Fruit fly (Drosophila melanogaster) whole organism, adult: Measurements from ENCODE around the gene CG1421.

ENCODE experiments used
- CG11617 ChIP-seq: fragments of 200-800 bp; sonication (Bioruptor generic); optimal IDR thresholded peaks from 2 replicates; lab custom pipeline; 2017; ENCODE audit warnings: mild to moderate bottlenecking, missing biosample characterization, missing genetic modification reagents, missing genetic modification characterization
- CG12768 ChIP-seq: fragments of 200-800 bp; sonication (Bioruptor generic); optimal IDR thresholded peaks from 2 replicates; lab custom pipeline; 2017; ENCODE audit warnings: missing biosample characterization, missing genetic modification characterization, mild to moderate bottlenecking, moderate library complexity, missing genetic modification reagents
- CG14711 ChIP-seq: fragments of 200-800 bp; sonication (Bioruptor generic); optimal IDR thresholded peaks from 2 replicates; lab custom pipeline; 2018; ENCODE audit warnings: missing biosample characterization, mild to moderate bottlenecking, missing genetic modification characterization, moderate library complexity
- CG1620 ChIP-seq: fragments of 200-800 bp; sonication (Bioruptor generic); optimal IDR thresholded peaks from 2 replicates; lab custom pipeline; 2016; ENCODE audit warnings: missing biosample characterization, missing genetic modification characterization
- CG33017 ChIP-seq: fragments of 200-800 bp; sonication (Bioruptor generic); optimal IDR thresholded peaks from 2 replicates; lab custom pipeline; 2018; ENCODE audit warnings: missing biosample characterization, mild to moderate bottlenecking, missing genetic modification characterization, moderate library complexity
- CG5204 ChIP-seq: fragments of 200-800 bp; sonication (Bioruptor generic); optimal IDR thresholded peaks from 2 replicates; lab custom pipeline; 2016; ENCODE audit warnings: missing biosample characterization, missing genetic modification characterization
- CG7101 ChIP-seq: fragments of 200-800 bp; sonication (Bioruptor generic); optimal IDR thresholded peaks from 2 replicates; lab custom pipeline; 2018; ENCODE audit warnings: missing biosample characterization, mild to moderate bottlenecking, missing genetic modification characterization, moderate library complexity
- Clk ChIP-seq: fragments of 200-800 bp; sonication (Bioruptor generic); optimal IDR thresholded peaks from 2 replicates; lab custom pipeline; 2017; ENCODE audit warnings: missing biosample characterization, missing genetic modification characterization
- Crg-1 ChIP-seq: fragments of 200-800 bp; sonication (Bioruptor generic); optimal IDR thresholded peaks from 2 replicates; lab custom pipeline; 2016; ENCODE audit warnings: missing biosample characterization, missing genetic modification characterization
- Hr96 ChIP-seq: fragments of 200-800 bp; sonication (Bioruptor generic); optimal IDR thresholded peaks from 2 replicates; lab custom pipeline; 2016; ENCODE audit warnings: missing biosample characterization, missing genetic modification characterization
- Mnt ChIP-seq: fragments of 200-800 bp; sonication (Bioruptor generic); optimal IDR thresholded peaks from 2 replicates; lab custom pipeline; 2016; ENCODE audit warnings: missing biosample characterization, mild to moderate bottlenecking, missing genetic modification characterization
- cic ChIP-seq: fragments of 200-800 bp; sonication (Bioruptor generic); optimal IDR thresholded peaks from 2 replicates; lab custom pipeline; 2017; ENCODE audit warnings: missing biosample characterization, mild to moderate bottlenecking, missing genetic modification characterization, moderate library complexity
- cnc ChIP-seq, 2 experiments: fragments of >200 bp; optimal IDR thresholded peaks; 2 replicates each; lab custom pipeline; 2017
- ovo ChIP-seq: fragments of 200-800 bp; sonication (Bioruptor generic); optimal IDR thresholded peaks from 2 replicates; lab custom pipeline; 2016; ENCODE audit warnings: missing biosample characterization, missing genetic modification characterization
- tj ChIP-seq: fragments of 200-800 bp; sonication (Bioruptor generic); optimal IDR thresholded peaks from 3 replicates; lab custom pipeline; 2017; ENCODE audit warnings: missing biosample characterization, mild to moderate bottlenecking, missing genetic modification characterization, moderate library complexity
- toe ChIP-seq: fragments of 200-800 bp; sonication (Bioruptor generic); optimal IDR thresholded peaks from 2 replicates; lab custom pipeline; 2016; ENCODE audit warnings: missing biosample characterization, missing genetic modification characterization

CG1421 gene

dm6 chr2L:21933496-21933895 lies 30.7 kb downstream of the CG1421 start:
- TF ChIP-seq CG1620 (GFP tag; lab: Kevin White, UChicago) (no peak), CG7101 (tag; lab: Kevin White, UChicago) (no peak), cic (GFP tag; lab: Kevin White, UChicago) (no peak), Hr96 (GFP tag; lab: Kevin White, UChicago) (no peak), CG12768 (no peak), CG5204 (no peak), tj (no peak), toe (GFP tag; lab: Kevin White, UChicago) (no peak), CG11617 (no peak), Crg-1 (GFP tag; lab: Kevin White, UChicago) (no peak), ovo (no peak), CG14711 (no peak), Clk (GFP tag; lab: Kevin White, UChicago) (no peak), Mnt (GFP tag; lab: Kevin White, UChicago) (no peak), CG33017 (tag; lab: Kevin White, UChicago) (no peak), cnc (optimal IDR thresholded peaks at IDR 0.05; lab: Kevin White, UChicago) (no peak)
